Worm (Caenorhabditis elegans) whole organism, mixed stage, embryonic: ENCODE data around the gene srh-109.
"Not testable (repeated sequence)": the region's sequence is repeated elsewhere in the genome, so short reads cannot be mapped to it uniquely, and the experiment has no call there.

Source experiments
- M03D4.4 ChIP-seq: sonication (generic microtip); optimal IDR thresholded peaks from 2 replicates; lab custom pipeline; 2017; ENCODE audit warnings: mild to moderate bottlenecking, missing genetic modification characterization, missing compliant biosample characterization
- bed-3 ChIP-seq: fragments of 200-800 bp; sonication (Bioruptor generic); optimal IDR thresholded peaks from 3 replicates; lab custom pipeline; 2018; ENCODE audit warnings: mild to moderate bottlenecking, missing genetic modification characterization, moderate library complexity, missing compliant biosample characterization
- blmp-1 ChIP-seq: fragments of 150-350 bp; optimal IDR thresholded peaks from 2 replicates; lab custom pipeline; 2014; ENCODE audit warnings: missing biosample characterization, missing genetic modification characterization
- ceh-43 ChIP-seq: fragments of 200-800 bp; sonication (Bioruptor generic); optimal IDR thresholded peaks from 2 replicates; lab custom pipeline; 2018; ENCODE audit warnings: mild to moderate bottlenecking, missing genetic modification characterization, moderate library complexity, missing compliant biosample characterization
- ceh-83 ChIP-seq: fragments of 200-800 bp; sonication (Bioruptor generic); optimal IDR thresholded peaks from 2 replicates; lab custom pipeline; 2018; ENCODE audit warnings: mild to moderate bottlenecking, missing genetic modification characterization, missing compliant biosample characterization
- ces-1 ChIP-seq: fragments of 150-350 bp; optimal IDR thresholded peaks from 2 replicates; lab custom pipeline; 2014; ENCODE audit warnings: missing biosample characterization, missing genetic modification reagents, missing genetic modification characterization
- cnd-1 ChIP-seq: fragments of 200-800 bp; sonication (Bioruptor generic); optimal IDR thresholded peaks from 2 replicates; lab custom pipeline; 2018; ENCODE audit warnings: mild to moderate bottlenecking, missing genetic modification characterization, missing compliant biosample characterization
- drap-1 ChIP-seq: fragments of 200-800 bp; sonication (Bioruptor generic); optimal IDR thresholded peaks from 3 replicates; lab custom pipeline; 2018; ENCODE audit warnings: mild to moderate bottlenecking, missing genetic modification characterization, missing compliant biosample characterization
- elt-1 ChIP-seq: sonication (generic microtip); optimal IDR thresholded peaks from 2 replicates; lab custom pipeline; 2017; ENCODE audit warnings: missing genetic modification characterization, mild to moderate bottlenecking, missing compliant biosample characterization, antibody characterized with exemption, moderate library complexity, borderline replicate concordance; ENCODE audit not compliant: insufficient read depth
- elt-3 ChIP-seq: fragments of 150-350 bp; optimal IDR thresholded peaks from 2 replicates; lab custom pipeline; 2014; ENCODE audit warnings: missing biosample characterization, missing genetic modification characterization
- flh-1 ChIP-seq: fragments of 200-800 bp; sonication (Bioruptor generic); optimal IDR thresholded peaks from 2 replicates; lab custom pipeline; 2018; ENCODE audit warnings: mild to moderate bottlenecking, missing genetic modification characterization, moderate library complexity, missing compliant biosample characterization
- hlh-1 ChIP-seq: fragments of 150-350 bp; optimal IDR thresholded peaks from 2 replicates; lab custom pipeline; 2014; ENCODE audit warnings: missing biosample characterization, missing genetic modification reagents, missing genetic modification characterization
- lin-13 ChIP-seq: fragments of 150-350 bp; optimal IDR thresholded peaks from 2 replicates; lab custom pipeline; 2014; ENCODE audit warnings: missing biosample characterization, missing genetic modification characterization
- lin-32 ChIP-seq: fragments of 200-800 bp; sonication (Bioruptor generic); optimal IDR thresholded peaks from 2 replicates; lab custom pipeline; 2018; ENCODE audit warnings: mild to moderate bottlenecking, missing genetic modification characterization, missing compliant biosample characterization
- mab-5 ChIP-seq: fragments of 150-350 bp; optimal IDR thresholded peaks from 2 replicates; lab custom pipeline; 2014; ENCODE audit warnings: missing biosample characterization, missing genetic modification characterization
- mep-1 ChIP-seq: fragments of 150-350 bp; optimal IDR thresholded peaks from 2 replicates; lab custom pipeline; 2017; ENCODE audit warnings: missing biosample characterization, missing genetic modification reagents, missing genetic modification characterization, inconsistent platforms
- mls-2 ChIP-seq: sonication (generic microtip); optimal IDR thresholded peaks from 2 replicates; lab custom pipeline; 2016; ENCODE audit warnings: mild to moderate bottlenecking, missing genetic modification characterization, moderate library complexity, missing compliant biosample characterization
- nhr-12 ChIP-seq: fragments of 150-350 bp; optimal IDR thresholded peaks from 2 replicates; lab custom pipeline; 2014; ENCODE audit warnings: missing biosample characterization, missing genetic modification characterization
- nhr-2 ChIP-seq: fragments of 150-350 bp; optimal IDR thresholded peaks from 2 replicates; lab custom pipeline; 2014; ENCODE audit warnings: missing biosample characterization, missing genetic modification characterization
- nhr-28 ChIP-seq: fragments of 150-350 bp; optimal IDR thresholded peaks from 2 replicates; lab custom pipeline; 2014; ENCODE audit warnings: missing biosample characterization, missing genetic modification characterization
- nhr-76 ChIP-seq: sonication (generic microtip); optimal IDR thresholded peaks from 2 replicates; lab custom pipeline; 2017; ENCODE audit warnings: missing biosample characterization, missing genetic modification characterization
- sem-2 ChIP-seq: fragments of 200-800 bp; sonication (Bioruptor generic); optimal IDR thresholded peaks from 2 replicates; lab custom pipeline; 2018; ENCODE audit warnings: mild to moderate bottlenecking, missing genetic modification characterization, missing compliant biosample characterization
- snpc-4 ChIP-seq: fragments of 150-350 bp; optimal IDR thresholded peaks from 2 replicates; lab custom pipeline; 2014; ENCODE audit warnings: missing biosample characterization, missing genetic modification characterization
- sptf-1 ChIP-seq: sonication (generic microtip); optimal IDR thresholded peaks from 2 replicates; lab custom pipeline; 2017; ENCODE audit warnings: mild to moderate bottlenecking, missing genetic modification characterization, moderate library complexity, missing compliant biosample characterization
- tbx-8 ChIP-seq: fragments of 200-800 bp; sonication (Bioruptor generic); optimal IDR thresholded peaks from 2 replicates; lab custom pipeline; 2018; ENCODE audit warnings: mild to moderate bottlenecking, missing genetic modification characterization, moderate library complexity, missing compliant biosample characterization
- unc-120 ChIP-seq: sonication (generic microtip); optimal IDR thresholded peaks from 2 replicates; lab custom pipeline; 2017; ENCODE audit warnings: missing genetic modification characterization, missing compliant biosample characterization; ENCODE audit not compliant: poor library complexity, severe bottlenecking
- unc-39 ChIP-seq: fragments of 150-350 bp; optimal IDR thresholded peaks from 2 replicates; lab custom pipeline; 2014; ENCODE audit warnings: missing biosample characterization, missing genetic modification characterization
- unc-62 ChIP-seq: fragments of 150-350 bp; optimal IDR thresholded peaks from 2 replicates; lab custom pipeline; 2014; ENCODE audit warnings: missing biosample characterization, missing genetic modification reagents, missing genetic modification characterization
- zip-8 ChIP-seq: fragments of 150-350 bp; optimal IDR thresholded peaks from 2 replicates; lab custom pipeline; 2014; ENCODE audit warnings: missing biosample characterization, missing genetic modification characterization
- ztf-11 ChIP-seq: fragments of 150-350 bp; optimal IDR thresholded peaks from 2 replicates; lab custom pipeline; 2014; ENCODE audit warnings: missing biosample characterization, missing genetic modification characterization

Gene srh-109

ce11 chrV:17255454-17255853, 35.2 kb upstream of the srh-109 start, which contains the start of gene srh-115:
Gene srh-115, plus strand, starts transcription at chrV:17255754.
- TF ChIP-seq unc-62 (no peak), M03D4.4 (tag; lab: Kevin White, UChicago) (no peak), drap-1 (no peak), bed-3 (GFP tag; lab: Kevin White, UChicago) (no peak), snpc-4 (no peak), flh-1 (GFP tag; lab: Kevin White, UChicago) (no peak), nhr-76 (tag; lab: Kevin White, UChicago) (no peak), lin-13 (tag; lab: Kevin White, UChicago) (no peak), lin-32 (GFP tag; lab: Kevin White, UChicago) (no peak), cnd-1 (no peak), mls-2 (tag; lab: Kevin White, UChicago) (no peak), ces-1 (no peak), zip-8 (no peak), elt-1 (no peak), nhr-28 (no peak)

- not testable (repeated sequence) for TF ChIP-seq nhr-76 (tag; lab: Kevin White, UChicago); lin-32 (GFP tag; lab: Kevin White, UChicago); ceh-83
Measured at ce11 chrV:17255028-17255427, 34.8 kb upstream of the srh-109 start, which contains the start of gene srh-116. Gene srh-116, minus strand, starts transcription at chrV:17255128.

ce11 chrV:17251364-17251961, 31.2 kb upstream of the srh-109 start, which contains the start of gene Y61B8A.6:
Gene Y61B8A.6, plus strand, starts transcription at chrV:17251911.
- no peak for TF ChIP-seq unc-62
- no peak for TF ChIP-seq mep-1 (tag; lab: Kevin White, UChicago)
- no peak for TF ChIP-seq snpc-4
- TF ChIP-seq ceh-43 (GFP tag; lab: Kevin White, UChicago), result no peak
- TF ChIP-seq sptf-1 (tag; lab: Kevin White, UChicago), result no peak
- TF ChIP-seq unc-120 (tag; lab: Kevin White, UChicago), result no peak
- no peak for TF ChIP-seq nhr-28
- TF ChIP-seq blmp-1 (tag; lab: Kevin White, UChicago), result no peak
- TF ChIP-seq drap-1, result no peak
- TF ChIP-seq zip-8, result no peak

ce11 chrV:17248915-17249314, 28.7 kb upstream of the srh-109 start, which contains the start of gene clec-243:
Gene clec-243, minus strand, starts transcription at chrV:17249015.
- TF ChIP-seq snpc-4 (no peak), flh-1 (GFP tag; lab: Kevin White, UChicago) (no peak), unc-39 (tag; lab: Kevin White, UChicago) (no peak), blmp-1 (tag; lab: Kevin White, UChicago) (no peak), ztf-11 (tag; lab: Kevin White, UChicago) (no peak), mls-2 (tag; lab: Kevin White, UChicago) (no peak), unc-62 (no peak), mep-1 (tag; lab: Kevin White, UChicago) (no peak), M03D4.4 (tag; lab: Kevin White, UChicago) (no peak), nhr-76 (tag; lab: Kevin White, UChicago) (no peak), elt-3 (tag; lab: Kevin White, UChicago) (no peak), ceh-83 (no peak), nhr-2 (tag; lab: Kevin White, UChicago) (no peak), sem-2 (no peak), zip-8 (no peak), nhr-28 (no peak), lin-13 (tag; lab: Kevin White, UChicago) (no peak)

ce11 chrV:17245406-17245805, 25.2 kb upstream of the srh-109 start, which contains the start of gene clec-242:
Gene clec-242, minus strand, starts transcription at chrV:17245506.
- TF ChIP-seq hlh-1 (tag; lab: Kevin White, UChicago) (no peak), mls-2 (tag; lab: Kevin White, UChicago) (no peak), sem-2 (no peak), nhr-2 (tag; lab: Kevin White, UChicago) (no peak), mab-5 (tag; lab: Kevin White, UChicago) (no peak), zip-8 (no peak), blmp-1 (tag; lab: Kevin White, UChicago) (no peak), ceh-83 (no peak), nhr-28 (no peak), ztf-11 (tag; lab: Kevin White, UChicago) (no peak), flh-1 (GFP tag; lab: Kevin White, UChicago) (no peak), tbx-8 (GFP tag; lab: Kevin White, UChicago) (no peak), ces-1 (no peak), nhr-12 (tag; lab: Kevin White, UChicago) (no peak), lin-13 (tag; lab: Kevin White, UChicago) (no peak), ceh-43 (GFP tag; lab: Kevin White, UChicago) (no peak), bed-3 (GFP tag; lab: Kevin White, UChicago) (no peak), nhr-76 (tag; lab: Kevin White, UChicago) (no peak), unc-62 (no peak)
- TF ChIP-seq, all 35 proteins: peak for 0
